Worm (Caenorhabditis elegans): ENCODE results near the gene scrm-5.
"Not testable (repeated sequence)": the region's sequence is repeated elsewhere in the genome, so short reads cannot be mapped to it uniquely, and the experiment has no call there.

Gene scrm-5

DNA sequence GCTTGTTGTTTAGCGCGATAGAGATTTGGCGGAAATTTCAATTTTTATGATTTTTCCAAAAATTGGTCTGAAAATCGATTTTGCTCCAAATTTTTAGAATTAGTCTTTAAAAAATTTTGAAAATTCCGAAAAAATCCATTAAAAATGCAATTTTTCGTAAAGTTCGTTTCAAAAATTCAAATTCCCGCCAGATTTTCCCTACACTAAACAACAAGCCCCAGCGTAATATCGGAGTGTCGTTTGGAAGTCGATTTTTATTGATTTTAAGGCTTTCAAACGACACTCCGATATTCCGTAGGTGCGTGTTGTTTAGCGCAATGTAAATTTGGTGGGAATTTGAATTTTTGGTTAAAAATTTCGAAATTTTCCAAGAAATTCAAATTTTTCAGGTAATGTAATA lies 14.4 kb downstream of the scrm-5 start:
- TF ChIP-seq ceh-13 (GFP tag; optimal IDR thresholded peaks at IDR 0.05) (no peak), ets-7 (tag; optimal IDR thresholded peaks at IDR 0.05) (no peak), ceh-36 (tag; optimal IDR thresholded peaks at IDR 0.05) (no peak), flt-1 (GFP tag; IDR thresholded peaks at IDR 0.05) (no peak), sea-1 (GFP tag; conservative IDR thresholded peaks at IDR 0.05) (no peak), tbx-11 (GFP tag; IDR thresholded peaks at IDR 0.05) (no peak), pes-1 (GFP tag; IDR thresholded peaks at IDR 0.05) (no peak), hmbx-1 (tag; optimal IDR thresholded peaks at IDR 0.05) (no peak), scrt-1 (GFP tag; IDR thresholded peaks at IDR 0.05) (no peak), F13C5.2 (tag; optimal IDR thresholded peaks at IDR 0.05) (no peak), hmg-4 (GFP tag; optimal IDR thresholded peaks at IDR 0.05) (no peak), aly-1 (tag; optimal IDR thresholded peaks at IDR 0.05) (no peak), ama-1 (optimal IDR thresholded peaks at IDR 0.05) (no peak), hnd-1 (tag; optimal IDR thresholded peaks at IDR 0.05) (no peak)

DNA sequence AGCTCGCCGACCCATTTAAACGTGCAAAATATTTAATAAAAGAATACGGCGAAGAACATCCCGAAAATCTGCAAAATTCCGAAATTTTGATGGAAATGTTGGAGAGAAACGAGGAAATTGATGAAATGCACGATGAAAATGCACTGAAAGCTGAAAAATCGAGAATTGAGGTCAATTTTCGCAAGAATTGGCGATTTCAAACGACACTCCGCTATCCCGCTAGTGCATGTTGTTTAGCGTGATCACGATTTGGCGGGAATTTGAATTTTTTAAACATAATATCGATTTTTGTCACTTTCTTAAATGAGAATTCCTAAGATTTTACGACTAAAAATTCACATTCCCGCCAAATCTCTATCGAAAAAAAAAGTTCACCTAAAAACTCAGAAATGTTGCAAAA lies 15.3 kb downstream of the scrm-5 start:
- TF ChIP-seq F13C5.2 (tag; optimal IDR thresholded peaks at IDR 0.05) (no peak), pes-1 (GFP tag; IDR thresholded peaks at IDR 0.05) (no peak), ets-7 (tag; optimal IDR thresholded peaks at IDR 0.05) (no peak), flt-1 (GFP tag; IDR thresholded peaks at IDR 0.05) (no peak)

DNA sequence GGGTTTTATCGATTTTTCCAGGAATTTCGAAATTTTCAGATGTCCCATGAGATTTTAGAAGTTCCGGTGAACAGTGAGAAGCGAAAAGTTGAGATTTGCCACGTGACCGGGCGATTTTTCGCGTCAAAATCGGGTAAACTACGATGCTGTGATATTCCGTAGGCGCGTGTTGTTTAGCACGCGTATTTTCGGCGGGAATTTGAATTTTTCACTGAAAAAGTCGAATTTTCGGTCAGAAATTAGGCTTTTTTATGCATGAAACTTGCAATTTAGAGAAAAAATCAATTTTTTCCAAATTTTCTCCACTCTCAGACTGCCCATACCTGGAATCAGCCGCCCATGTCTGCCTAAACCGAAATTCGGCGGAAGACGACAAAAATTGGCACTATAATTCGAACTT lies 16.2 kb downstream of the scrm-5 start, which contains the start of gene tsen-34:
Gene tsen-34 (plus strand): TSS at position 34 of the 400 bp plus-strand sequence.
- TF ChIP-seq tbx-37 (GFP tag; conservative IDR thresholded peaks at IDR 0.05) (no peak), ama-1 (optimal IDR thresholded peaks at IDR 0.05) (peak; percentile 4)

DNA sequence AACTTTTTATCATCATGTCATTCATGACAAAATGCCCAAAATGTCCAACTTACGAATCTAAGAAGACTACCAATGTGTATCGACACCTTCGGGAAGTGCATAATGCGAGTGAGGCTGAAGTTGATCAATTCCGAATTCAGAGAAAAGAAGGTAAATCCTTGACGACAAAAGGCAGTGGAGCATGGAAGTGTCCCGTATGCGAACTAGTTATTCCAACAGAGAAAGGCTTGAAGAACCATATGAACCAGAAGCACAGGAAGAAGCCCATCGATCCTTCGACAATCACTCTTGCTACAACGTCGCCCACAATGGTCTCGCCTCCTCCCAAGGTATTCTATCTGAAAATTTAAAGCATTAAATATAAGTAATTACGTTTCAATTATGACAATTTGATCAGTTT lies 23.9 kb downstream of the scrm-5 start, which contains the start of gene K08D10.11:
Gene K08D10.11 (minus strand): TSS at position 101 of the 400 bp plus-strand sequence.
- TF ChIP-seq aly-1 (tag; optimal IDR thresholded peaks at IDR 0.05); ets-7 (tag; optimal IDR thresholded peaks at IDR 0.05); scrt-1 (GFP tag; IDR thresholded peaks at IDR 0.05): not testable (repeated sequence)

DNA sequence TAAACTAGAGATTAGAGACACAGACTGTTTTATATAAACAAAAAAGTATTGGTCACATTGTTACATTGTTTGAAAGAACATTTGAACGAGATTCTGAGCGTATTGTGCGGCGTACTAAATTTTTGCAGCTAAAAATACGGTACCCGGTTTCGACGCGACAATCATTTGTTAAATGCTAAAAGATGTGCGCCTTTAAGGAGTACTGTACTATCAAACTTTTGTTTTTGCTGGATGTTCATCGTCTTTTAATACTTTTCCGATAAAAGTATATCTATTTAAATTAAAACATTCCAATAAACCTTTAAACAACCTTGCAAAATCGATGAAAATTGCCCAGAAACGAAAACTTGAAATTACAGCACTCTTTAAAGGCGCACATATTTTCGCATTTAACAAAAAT lies 34.5 kb downstream of the scrm-5 start, which contains the start of gene K06B9.6:
Gene K06B9.6 (minus strand): TSS at position 101 of the 400 bp plus-strand sequence.
- not testable (repeated sequence) for TF ChIP-seq sea-1 (GFP tag; conservative IDR thresholded peaks at IDR 0.05); hnd-1 (tag; optimal IDR thresholded peaks at IDR 0.05); tra-4 (tag; optimal IDR thresholded peaks at IDR 0.05)

DNA sequence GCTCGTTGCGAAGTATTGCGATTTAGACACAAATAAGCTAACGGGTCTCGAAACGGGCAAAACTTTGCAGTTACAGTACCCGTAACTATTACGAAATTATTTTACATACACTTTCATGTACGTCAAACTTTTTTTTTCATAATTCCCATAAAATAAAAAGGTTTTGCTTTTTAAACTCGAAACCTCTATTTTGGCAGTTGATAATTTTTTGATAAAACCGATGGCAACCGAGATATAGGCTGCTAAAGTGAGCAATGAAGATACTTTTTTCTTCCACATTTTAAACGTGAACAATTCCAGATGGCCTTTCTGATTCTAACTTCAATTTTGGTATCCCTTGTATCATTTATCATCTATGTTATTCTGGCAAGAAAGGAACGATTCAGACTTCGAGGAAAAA lies 34.9 kb downstream of the scrm-5 start, which contains the start of gene cyp-25A6:
Gene cyp-25A6 (plus strand): TSS at position 301 of the 400 bp plus-strand sequence.
- not testable (repeated sequence) for TF ChIP-seq ceh-36 (tag; optimal IDR thresholded peaks at IDR 0.05); tbx-11 (GFP tag; IDR thresholded peaks at IDR 0.05); hnd-1 (tag; optimal IDR thresholded peaks at IDR 0.05)

DNA sequence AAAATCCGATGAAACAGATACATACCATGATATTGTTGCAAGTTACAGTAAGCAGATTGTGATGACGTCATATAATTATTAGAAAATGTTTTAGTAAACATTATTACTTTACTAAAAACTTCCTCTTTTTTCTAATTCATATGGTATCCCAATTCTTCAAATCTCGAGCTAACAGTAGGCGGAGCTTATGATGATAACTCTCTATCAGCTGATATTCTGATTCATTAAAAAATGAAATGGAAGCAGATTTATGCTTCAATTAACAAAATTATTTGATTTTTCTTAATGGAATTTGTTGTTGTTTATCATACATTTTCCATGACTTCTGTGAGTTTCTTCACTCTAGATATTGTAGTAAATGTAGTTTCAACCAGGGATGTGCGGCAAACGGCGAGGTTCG lies 42.1 kb downstream of the scrm-5 start, which contains the start of gene pax-2:
Gene pax-2 (minus strand): TSS at position 101 of the 400 bp plus-strand sequence.
- TF ChIP-seq F13C5.2 (tag; optimal IDR thresholded peaks at IDR 0.05): no peak
- no peak for TF ChIP-seq scrt-1 (GFP tag; IDR thresholded peaks at IDR 0.05)
- TF ChIP-seq ama-1 (optimal IDR thresholded peaks at IDR 0.05): no peak

DNA sequence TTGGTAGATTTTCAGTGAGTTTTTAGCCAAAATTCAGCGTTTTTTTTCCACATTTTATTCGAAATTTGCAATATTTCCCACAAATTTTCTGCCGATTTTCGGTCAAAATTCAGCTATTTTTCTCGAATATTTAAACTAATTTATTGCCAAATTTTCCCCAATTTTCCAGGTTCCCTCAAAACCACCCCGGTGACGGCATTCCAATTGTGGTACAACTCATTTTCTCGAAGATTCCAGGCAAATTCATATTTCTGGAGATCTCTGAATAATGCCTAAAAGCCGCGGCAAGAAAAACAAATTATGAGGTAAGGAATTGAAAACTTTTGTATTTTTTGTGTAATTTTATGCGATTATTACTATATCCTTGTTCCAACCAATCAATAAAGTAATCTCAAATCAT lies 44.9 kb downstream of the scrm-5 start, which contains the start of gene osgn-1:
Gene osgn-1 (plus strand): TSS at position 301 of the 400 bp plus-strand sequence.
- no peak for TF ChIP-seq flt-1 (GFP tag; IDR thresholded peaks at IDR 0.05)
- TF ChIP-seq scrt-1 (GFP tag; IDR thresholded peaks at IDR 0.05): no peak
- TF ChIP-seq tbx-11 (GFP tag; IDR thresholded peaks at IDR 0.05): no peak
- no peak for TF ChIP-seq ama-1 (optimal IDR thresholded peaks at IDR 0.05)
- no peak for TF ChIP-seq tra-4 (tag; optimal IDR thresholded peaks at IDR 0.05)

DNA sequence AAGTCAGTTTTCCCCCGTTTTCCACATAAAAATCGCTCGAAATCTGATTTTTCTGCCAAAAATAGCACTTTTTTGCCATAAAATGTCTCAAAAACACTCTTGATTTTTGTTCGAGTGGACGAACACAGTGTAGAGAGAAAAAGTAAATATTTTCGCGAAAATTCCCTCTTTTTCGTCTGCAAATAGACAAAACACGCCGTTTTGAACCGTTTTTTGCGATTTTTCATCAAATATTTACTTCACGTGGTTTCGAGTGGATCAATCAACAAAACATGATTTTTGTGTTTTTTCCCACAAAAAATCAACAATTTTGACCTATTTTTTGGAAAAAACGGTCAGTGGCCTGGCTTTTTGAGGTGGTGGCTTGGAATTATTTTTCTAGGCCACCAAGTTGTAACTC lies 46.9 kb downstream of the scrm-5 start:
- TF ChIP-seq tra-4 (tag; optimal IDR thresholded peaks at IDR 0.05): no peak

DNA sequence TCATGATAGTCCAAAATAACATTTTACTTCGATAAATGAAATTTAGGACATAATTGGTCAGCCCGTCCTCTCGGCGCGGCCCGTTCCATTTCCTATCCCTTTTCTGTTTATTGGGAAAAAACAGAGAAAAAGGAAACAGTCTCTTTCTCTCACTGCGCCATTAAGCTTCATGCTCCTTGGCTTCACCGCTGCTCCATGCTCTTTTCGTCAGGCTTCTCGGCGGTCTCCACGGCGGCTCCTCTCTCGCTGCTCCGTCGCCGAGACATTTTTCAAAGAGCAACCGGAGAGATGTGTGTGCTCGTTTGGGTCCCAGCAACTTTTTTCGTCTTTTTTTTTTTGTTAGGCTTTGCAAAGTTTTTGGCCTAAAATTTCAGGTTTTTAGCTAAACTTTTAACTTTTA lies 48.6 kb downstream of the scrm-5 start:
- TF ChIP-seq tbx-11 (GFP tag; IDR thresholded peaks at IDR 0.05) (no peak), pes-1 (GFP tag; IDR thresholded peaks at IDR 0.05) (no peak), ceh-36 (tag; optimal IDR thresholded peaks at IDR 0.05) (no peak), tbx-37 (GFP tag; conservative IDR thresholded peaks at IDR 0.05) (no peak), hmg-4 (GFP tag; optimal IDR thresholded peaks at IDR 0.05) (no peak), F13C5.2 (tag; optimal IDR thresholded peaks at IDR 0.05) (no peak), sea-1 (GFP tag; conservative IDR thresholded peaks at IDR 0.05) (no peak), tra-4 (tag; optimal IDR thresholded peaks at IDR 0.05) (no peak), ets-7 (tag; optimal IDR thresholded peaks at IDR 0.05) (no peak), B0310.2 (tag; optimal IDR thresholded peaks at IDR 0.05) (no peak), flt-1 (GFP tag; IDR thresholded peaks at IDR 0.05) (no peak), ceh-13 (GFP tag; optimal IDR thresholded peaks at IDR 0.05) (no peak), hmbx-1 (tag; optimal IDR thresholded peaks at IDR 0.05) (no peak), scrt-1 (GFP tag; IDR thresholded peaks at IDR 0.05) (no peak), aly-1 (tag; optimal IDR thresholded peaks at IDR 0.05) (no peak), ama-1 (optimal IDR thresholded peaks at IDR 0.05) (no peak)
